Fruit fly (Drosophila melanogaster): ENCODE measurements around the gene SLIRP1.

Gene SLIRP1

dm6 chrX:21322289-21322981, 3.3 kb upstream of the SLIRP1 start (continued):
- TF ChIP-seq CG5953 (GFP tag; IDR thresholded peaks at IDR 0.05) (no peak), Adf1 (GFP tag; IDR thresholded peaks at IDR 0.05) (peak; percentile 41; the same call in 1 of the 2 replicates), corto (GFP tag; optimal IDR thresholded peaks at IDR 0.05) (no peak), CG4730 (GFP tag; IDR thresholded peaks at IDR 0.05) (peak; percentile 29; the same call in 1 of the 2 replicates), dysf (GFP tag; IDR thresholded peaks at IDR 0.05) (peak; percentile 73; the same call in 2 of the 3 replicates), CG2129 (GFP tag; IDR thresholded peaks at IDR 0.05; ENCODE audit: partially characterized antibody) (no peak), CG10209 (GFP tag; optimal IDR thresholded peaks at IDR 0.05) (peak; percentile 64), CG9215 (GFP tag; IDR thresholded peaks at IDR 0.05) (peak; percentile 53), nerfin-2 (GFP tag; IDR thresholded peaks at IDR 0.05; ENCODE audit: partially characterized antibody) (no peak), inv (GFP tag; IDR thresholded peaks at IDR 0.05; ENCODE audit: partially characterized antibody) (no peak), unc-4 (GFP tag; IDR thresholded peaks at IDR 0.05; ENCODE audit: partially characterized antibody) (no peak), Nf-YC (tag; optimal IDR thresholded peaks at IDR 0.05) (peak; percentile 65), Dbx (GFP tag; IDR thresholded peaks at IDR 0.05) (0 out of 3 replicates have a peak, but pooled peaks have one; percentile 48), Atf-2 (GFP tag; optimal IDR thresholded peaks at IDR 0.05) (no peak), CG10274 (GFP tag; optimal IDR thresholded peaks at IDR 0.05) (peak; percentile 5), grn (GFP tag; optimal IDR thresholded peaks at IDR 0.05) (peak; percentile 32), HLH4C (GFP tag; IDR thresholded peaks at IDR 0.05; ENCODE audit: partially characterized antibody) (no peak), nom (GFP tag; optimal IDR thresholded peaks at IDR 0.05) (no peak), NC2α (GFP tag; optimal IDR thresholded peaks at IDR 0.05) (no peak), CG32532 (GFP tag; IDR thresholded peaks at IDR 0.05) (no peak; the same call in 1 of the 2 replicates), exex (tag; optimal IDR thresholded peaks at IDR 0.05) (peak; percentile 67), CG6654 (GFP tag; optimal IDR thresholded peaks at IDR 0.05) (peak; percentile 19), E2f1 (GFP tag; IDR thresholded peaks at IDR 0.05) (peak; percentile 60), CG34376 (GFP tag; optimal IDR thresholded peaks at IDR 0.05) (peak; percentile 32), h (optimal IDR thresholded peaks at IDR 0.05) (no peak), ind (GFP tag; optimal IDR thresholded peaks at IDR 0.05) (peak; percentile 54), pum (GFP tag; optimal IDR thresholded peaks at IDR 0.05) (peak; percentile 13), tin (GFP tag; optimal IDR thresholded peaks at IDR 0.05) (peak; percentile 16), oc (tag; optimal IDR thresholded peaks at IDR 0.05) (no peak), CG16863 (GFP tag; optimal IDR thresholded peaks at IDR 0.05) (no peak), CG31441 (GFP tag; IDR thresholded peaks at IDR 0.05) (peak; percentile 81), CG30403 (GFP tag; optimal IDR thresholded peaks at IDR 0.05) (peak; percentile 12), CrebB (tag; optimal IDR thresholded peaks at IDR 0.05) (no peak), Oli (tag; optimal IDR thresholded peaks at IDR 0.05) (no peak), CG12659 (GFP tag; optimal IDR thresholded peaks at IDR 0.05) (no peak), scrt (GFP tag; optimal IDR thresholded peaks at IDR 0.05) (peak; percentile 56), CG3847 (GFP tag; IDR thresholded peaks at IDR 0.05) (no peak), MBD-R2 (GFP tag; IDR thresholded peaks at IDR 0.05) (no peak; the same call in 1 of the 2 replicates), Aef1 (GFP tag; IDR thresholded peaks at IDR 0.05) (0 out of 3 replicates have a peak, but pooled peaks have one; percentile 27), CG14441 (GFP tag; IDR thresholded peaks at IDR 0.05) (peak; percentile 25; the same call in 1 of the 2 replicates), hb (GFP tag; IDR thresholded peaks at IDR 0.05; ENCODE audit: partially characterized antibody) (no peak), row (GFP tag; IDR thresholded peaks at IDR 0.05) (peak; percentile 46; the same call in 2 of the 3 replicates), Poxn (GFP tag; IDR thresholded peaks at IDR 0.05) (no peak), sqz (GFP tag; optimal IDR thresholded peaks at IDR 0.05) (no peak), Lhr (GFP tag; optimal IDR thresholded peaks at IDR 0.05) (no peak), CG31224 (GFP tag; IDR thresholded peaks at IDR 0.05) (0 out of 2 replicates have a peak, but pooled peaks have one; percentile 24), tap (tag; optimal IDR thresholded peaks at IDR 0.05) (peak; percentile 51), CG43689 (GFP tag; IDR thresholded peaks at IDR 0.05) (no peak), Nf-YA (GFP tag; IDR thresholded peaks at IDR 0.05) (no peak), Doc2 (GFP tag; IDR thresholded peaks at IDR 0.05) (no peak)

Measured in whole organism, embryonic.